Worm (Caenorhabditis elegans) whole organism, L4 larva: ENCODE measurements around the gene sra-31.
A peak's percentile ranks its signal among the peaks of the same experiment; 100 is the strongest.
"Not testable (repeated sequence)": the region's sequence is repeated elsewhere in the genome, so short reads cannot be mapped to it uniquely, and the experiment has no call there.

Source experiments
- D1046.2 ChIP-seq: fragments of 200-800 bp; sonication (Bioruptor generic); IDR thresholded peaks from 2 replicates; pipeline ENCODE4 v1.3.6; 2022; ENCODE audit warnings: missing genetic modification characterization, missing compliant biosample characterization
- F26F4.8 ChIP-seq: fragments of 200-800 bp; sonication (Bioruptor generic); conservative IDR thresholded peaks from 2 replicates; pipeline ENCODE4 v1.3.6; 2022; ENCODE audit warnings: missing genetic modification characterization, missing compliant biosample characterization
- T20F7.1 ChIP-seq: fragments of 200-800 bp; sonication (Bioruptor generic); optimal IDR thresholded peaks from 2 replicates; lab custom pipeline; 2018; ENCODE audit warnings: mild to moderate bottlenecking, missing genetic modification characterization, missing compliant biosample characterization
- Y105C5A.15 ChIP-seq: fragments of 200-800 bp; sonication (Bioruptor generic); IDR thresholded peaks from 2 replicates; pipeline ENCODE4 v1.3.6; 2022; ENCODE audit warnings: missing genetic modification characterization, missing compliant biosample characterization
- ZK337.2 ChIP-seq: fragments of 200-800 bp; sonication (Bioruptor generic); IDR thresholded peaks from 2 replicates; pipeline ENCODE4 v1.3.6; 2022; ENCODE audit warnings: missing genetic modification reagents, missing genetic modification characterization, missing compliant biosample characterization
- ZK546.5 ChIP-seq, 2 experiments: sonication (generic microtip); optimal IDR thresholded peaks; 2 replicates each; lab custom pipeline; 2017; ENCODE audit warnings: missing biosample characterization in 2 of 2, missing genetic modification characterization in 2 of 2
- aha-1 ChIP-seq: fragments of 150-350 bp; peaks from one replicate; lab custom pipeline; 2014; ENCODE audit warnings: missing biosample characterization, missing genetic modification characterization
- aly-2 ChIP-seq: sonication (generic microtip); optimal IDR thresholded peaks from 2 replicates; lab custom pipeline; 2018; ENCODE audit warnings: missing biosample characterization, missing genetic modification characterization
- ama-1 ChIP-seq: fragments of 150-350 bp; optimal IDR thresholded peaks from 2 replicates; lab custom pipeline; 2014; ENCODE audit warnings: inconsistent platforms, mixed read lengths
- ceh-32 ChIP-seq: sonication (generic microtip); optimal IDR thresholded peaks from 2 replicates; lab custom pipeline; 2016; ENCODE audit warnings: mild to moderate bottlenecking, missing genetic modification characterization, missing compliant biosample characterization; ENCODE audit not compliant: poor library complexity
- ceh-44 ChIP-seq: fragments of 200-800 bp; sonication (Bioruptor generic); IDR thresholded peaks from 2 replicates; pipeline ENCODE4 v1.3.6; 2022; ENCODE audit warnings: missing genetic modification reagents, missing genetic modification characterization, missing compliant biosample characterization
- ceh-82 ChIP-seq: sonication (generic microtip); optimal IDR thresholded peaks from 2 replicates; lab custom pipeline; 2017; ENCODE audit warnings: missing biosample characterization, missing genetic modification characterization
- ctbp-1 ChIP-seq: fragments of 200-800 bp; sonication (Bioruptor generic); IDR thresholded peaks from 2 replicates; pipeline ENCODE4 v1.3.6; 2022; ENCODE audit warnings: missing genetic modification reagents, missing genetic modification characterization, missing compliant biosample characterization
- daf-12 ChIP-seq: fragments of 150-350 bp; optimal IDR thresholded peaks from 2 replicates; lab custom pipeline; 2014; ENCODE audit warnings: missing biosample characterization, missing genetic modification reagents, missing genetic modification characterization
- daf-16 ChIP-seq, 3 experiments: sonication (generic microtip); optimal IDR thresholded peaks; 2 replicates each; lab custom pipeline; 2016 to 2017; ENCODE audit warnings: missing genetic modification characterization in 3 of 3, missing genetic modification reagents in 3 of 3, mild to moderate bottlenecking in 2 of 3, missing compliant biosample characterization in 2 of 3, missing biosample characterization in 1 of 3, moderate library complexity in 1 of 3
- dmd-6 ChIP-seq: fragments of 200-800 bp; sonication (Bioruptor generic); IDR thresholded peaks from 2 replicates; pipeline ENCODE4 v1.3.6; 2022; ENCODE audit warnings: missing genetic modification reagents, missing genetic modification characterization, missing compliant biosample characterization
- dmd-8 ChIP-seq: fragments of 200-800 bp; sonication (Bioruptor generic); IDR thresholded peaks from 2 replicates; pipeline ENCODE4 v1.3.6; 2022; ENCODE audit warnings: missing genetic modification characterization, missing compliant biosample characterization
- dmd-9 ChIP-seq: fragments of 200-800 bp; sonication (Bioruptor generic); IDR thresholded peaks from 2 replicates; pipeline ENCODE4 v1.3.6; 2022; ENCODE audit warnings: missing genetic modification reagents, missing genetic modification characterization, missing compliant biosample characterization
- dve-1 ChIP-seq: sonication (generic microtip); optimal IDR thresholded peaks from 2 replicates; lab custom pipeline; 2017; ENCODE audit warnings: antibody characterized with exemption, mild to moderate bottlenecking, missing genetic modification characterization, missing compliant biosample characterization; ENCODE audit not compliant: insufficient read depth
- fkh-10 ChIP-seq: fragments of 150-350 bp; optimal IDR thresholded peaks from 2 replicates; lab custom pipeline; 2014; ENCODE audit warnings: missing biosample characterization, missing genetic modification reagents, missing genetic modification characterization
- hif-1 ChIP-seq, 2 experiments: sonication (generic microtip); optimal IDR thresholded peaks; 2 replicates each; lab custom pipeline; 2016 to 2017; ENCODE audit warnings: missing compliant biosample characterization in 2 of 2, missing genetic modification characterization in 2 of 2, missing genetic modification reagents in 2 of 2, missing genotype in 2 of 2, mild to moderate bottlenecking in 1 of 2
- hmg-1.1 ChIP-seq: fragments of 200-800 bp; sonication (Bioruptor generic); IDR thresholded peaks from 2 replicates; pipeline ENCODE4 v1.3.6; 2022; ENCODE audit warnings: missing genetic modification reagents, missing genetic modification characterization, missing compliant biosample characterization
- lim-7 ChIP-seq: fragments of 200-800 bp; sonication (Bioruptor generic); IDR thresholded peaks from 2 replicates; pipeline ENCODE4 v1.3.6; 2022; ENCODE audit warnings: missing genetic modification characterization, missing compliant biosample characterization
- lin-1 ChIP-seq: fragments of 200-800 bp; sonication (Bioruptor generic); IDR thresholded peaks from 2 replicates; pipeline ENCODE4 v1.3.6; 2022; ENCODE audit warnings: missing genetic modification reagents, missing genetic modification characterization, missing compliant biosample characterization
- lin-38 ChIP-seq: fragments of 200-800 bp; sonication (Bioruptor generic); IDR thresholded peaks from 2 replicates; pipeline ENCODE4 v1.3.6; 2022; ENCODE audit warnings: missing genetic modification reagents, missing genetic modification characterization, missing compliant biosample characterization
- mdl-1 ChIP-seq, 2 experiments: fragments of 150-350 bp in 1 of 2; sonication (generic microtip) in 1 of 2; optimal IDR thresholded peaks; 2 replicates each; lab custom pipeline; 2014 to 2017; ENCODE audit warnings: missing biosample characterization in 2 of 2, missing genetic modification characterization in 2 of 2
- nhr-102 ChIP-seq: sonication (generic microtip); optimal IDR thresholded peaks from 2 replicates; lab custom pipeline; 2016; ENCODE audit warnings: mild to moderate bottlenecking, missing genetic modification characterization, moderate library complexity, missing compliant biosample characterization
- nhr-25 ChIP-seq: sonication (generic microtip); optimal IDR thresholded peaks from 2 replicates; lab custom pipeline; 2017; ENCODE audit warnings: missing genetic modification characterization, mild to moderate bottlenecking, missing compliant biosample characterization, antibody characterized with exemption, moderate library complexity, borderline replicate concordance; ENCODE audit not compliant: insufficient read depth
- nhr-28 ChIP-seq: fragments of 150-350 bp; optimal IDR thresholded peaks from 2 replicates; lab custom pipeline; 2014; ENCODE audit warnings: missing biosample characterization, missing genetic modification characterization
- nhr-48 ChIP-seq: sonication (generic microtip); optimal IDR thresholded peaks from 2 replicates; lab custom pipeline; 2016; ENCODE audit warnings: mild to moderate bottlenecking, missing genetic modification characterization, missing compliant biosample characterization
- nhr-76 ChIP-seq: fragments of 150-350 bp; optimal IDR thresholded peaks from 2 replicates; lab custom pipeline; 2014; ENCODE audit warnings: missing biosample characterization, missing genetic modification characterization
- php-3 ChIP-seq: fragments of 200-800 bp; sonication (Bioruptor generic); IDR thresholded peaks from 2 replicates; pipeline ENCODE4 v1.3.6; 2022; ENCODE audit warnings: missing genetic modification reagents, missing genetic modification characterization, missing compliant biosample characterization
- pqm-1 ChIP-seq: sonication (generic microtip); optimal IDR thresholded peaks from 2 replicates; lab custom pipeline; 2017; ENCODE audit warnings: missing biosample characterization, missing genetic modification characterization
- rbr-2 ChIP-seq: sonication (generic microtip); optimal IDR thresholded peaks from 2 replicates; lab custom pipeline; 2016; ENCODE audit warnings: missing genotype, missing genetic modification characterization, missing compliant biosample characterization
- saeg-2 ChIP-seq: fragments of 200-800 bp; sonication (Bioruptor generic); IDR thresholded peaks from 2 replicates; pipeline ENCODE4 v1.3.6; 2022; ENCODE audit warnings: missing genetic modification reagents, missing genetic modification characterization, missing compliant biosample characterization
- spr-3 ChIP-seq: fragments of 200-800 bp; sonication (Bioruptor generic); optimal IDR thresholded peaks from 2 replicates; lab custom pipeline; 2018; ENCODE audit warnings: mild to moderate bottlenecking, missing genetic modification characterization, missing compliant biosample characterization
- unc-130 ChIP-seq: sonication (generic microtip); optimal IDR thresholded peaks from 2 replicates; lab custom pipeline; 2016; ENCODE audit warnings: missing genetic modification reagents, missing genetic modification characterization, missing compliant biosample characterization
- unc-62 ChIP-seq, 3 experiments: fragments of 150-350 bp in 1 of 3; sonication (generic microtip); optimal IDR thresholded peaks in 2 of 3; peaks in 1 of 3; 1 replicate in 1 of 3; 2 replicates in 2 of 3; lab custom pipeline; 2014 to 2017; ENCODE audit warnings: missing biosample characterization in 3 of 3, missing genetic modification characterization in 3 of 3, missing genetic modification reagents in 3 of 3, missing genotype in 1 of 3
- vab-7 ChIP-seq: fragments of 200-800 bp; sonication (Bioruptor generic); IDR thresholded peaks from 2 replicates; pipeline ENCODE4 v1.3.6; 2022; ENCODE audit warnings: missing genetic modification reagents, missing genetic modification characterization, missing compliant biosample characterization
- zfp-2 ChIP-seq: sonication (generic microtip); optimal IDR thresholded peaks from 2 replicates; lab custom pipeline; 2016; ENCODE audit warnings: mild to moderate bottlenecking, missing genetic modification characterization, missing compliant biosample characterization
- ztf-7 ChIP-seq: fragments of 150-350 bp; optimal IDR thresholded peaks from 2 replicates; lab custom pipeline; 2014; ENCODE audit warnings: missing biosample characterization, missing genetic modification characterization

Gene sra-31

DNA sequence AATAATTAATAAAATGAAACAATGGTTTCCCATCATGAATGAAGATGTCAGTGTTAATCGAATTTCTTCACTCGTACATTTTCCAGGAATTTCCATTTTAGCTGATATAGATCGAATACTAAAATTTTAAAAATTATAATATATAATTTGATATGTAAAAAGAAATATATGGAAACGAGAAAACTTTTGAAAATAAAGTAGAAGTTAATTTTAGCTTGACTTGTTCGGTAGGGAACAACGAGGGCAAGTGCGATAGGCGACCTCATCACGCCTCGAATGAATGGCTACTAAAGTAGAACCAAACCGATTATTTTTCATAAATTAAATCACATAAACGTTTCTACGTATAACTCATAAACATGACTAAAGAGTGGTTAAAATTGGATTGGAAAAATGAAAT lies at the start of gene sra-31:
TSS of gene sra-31 (minus strand) at position 101 of the 400 bp plus-strand sequence.
- TF ChIP-seq aha-1 (tag; lab: Kevin White, UChicago) (no peak), ceh-32 (tag; lab: Kevin White, UChicago) (no peak), T20F7.1 (no peak), ctbp-1 (GFP tag; lab: Robert Waterston, UW) (no peak)

DNA sequence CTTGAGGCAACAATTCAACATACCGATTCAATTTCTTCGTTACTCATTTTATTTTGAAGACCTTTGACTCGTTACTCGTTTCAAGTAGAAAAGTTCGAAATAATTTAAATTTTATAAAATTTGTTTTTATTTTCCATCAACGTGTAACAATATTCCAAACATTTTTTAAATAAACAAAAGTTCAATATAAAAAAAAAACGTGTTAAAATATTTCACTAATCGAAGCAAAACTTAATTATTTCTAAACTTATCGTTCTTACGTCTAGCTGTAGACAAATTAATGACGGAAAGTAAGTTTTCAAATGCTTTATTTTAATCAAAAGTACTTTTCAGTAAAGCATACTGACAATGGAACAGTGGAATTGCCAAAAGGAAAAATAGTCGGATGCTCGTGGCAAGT lies 48.9 kb upstream of the sra-31 start, which contains the start of the genes F54H5.5 and F54H5.2:
TSS of gene F54H5.5 (minus strand) at position 101 of the 400 bp plus-strand sequence.
TSS of gene F54H5.2 (plus strand) at position 303 of the 400 bp plus-strand sequence.
- not testable (repeated sequence) for TF ChIP-seq nhr-28; unc-130 (GFP tag; lab: Kevin White, UChicago); ceh-44 (GFP tag; lab: Robert Waterston, UW)

DNA sequence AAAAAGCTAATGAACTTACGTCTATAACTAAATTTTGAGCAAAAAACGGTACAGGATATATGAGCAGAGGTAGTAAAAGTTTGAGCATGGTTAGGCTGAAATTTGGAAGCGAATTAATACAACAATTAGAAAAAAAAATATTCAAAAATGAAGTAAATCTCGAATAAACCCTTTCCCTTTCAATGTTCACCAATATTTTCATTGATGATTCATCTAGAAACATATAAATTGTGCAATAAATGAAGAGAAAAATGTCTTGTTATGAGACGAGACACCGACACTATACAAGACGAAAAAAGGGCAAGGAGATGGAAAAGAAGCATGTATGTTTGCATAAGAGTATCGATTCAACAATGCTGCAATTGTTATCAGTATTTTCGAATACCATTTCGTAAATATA lies 47.0 kb upstream of the sra-31 start, which contains the start of gene F54H5.14:
TSS of gene F54H5.14 (minus strand) at position 101 of the 400 bp plus-strand sequence.
- peak; percentile 48 for TF ChIP-seq dve-1 (tag; lab: Kevin White, UChicago)
- no peak for TF ChIP-seq spr-3 (GFP tag; lab: Kevin White, UChicago)
- TF ChIP-seq lin-1 (GFP tag; lab: Robert Waterston, UW): no peak
- TF ChIP-seq aly-2: no peak
- peak; percentile 25 for TF ChIP-seq pqm-1 (tag; lab: Kevin White, UChicago)
- TF ChIP-seq daf-16 (GFP tag; optimal IDR thresholded peaks at IDR 0.05; lab: Kevin White, UChicago): no peak
- peak; percentile 9 for TF ChIP-seq daf-16 (tag; optimal IDR thresholded peaks at IDR 0.05; lab: Kevin White, UChicago)
- no peak for TF ChIP-seq vab-7
- no peak for TF ChIP-seq ama-1

DNA sequence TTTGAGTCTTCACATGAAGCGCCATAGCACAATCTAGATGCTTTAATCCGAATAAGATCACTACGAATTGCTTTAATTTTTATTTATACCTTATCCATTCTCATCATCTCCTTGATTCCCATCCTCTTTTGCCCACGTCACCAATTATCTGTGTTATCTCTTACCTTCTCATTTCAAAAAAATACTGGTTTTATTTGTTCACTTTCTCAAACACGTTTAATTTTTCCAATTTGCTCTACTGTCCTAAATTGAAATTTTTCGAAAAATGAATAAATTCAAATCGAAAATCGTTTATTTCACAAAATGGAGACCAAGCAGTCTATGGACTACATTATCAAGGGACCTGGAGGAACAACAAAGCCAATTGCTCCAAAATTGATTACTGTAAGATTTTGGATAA lies 43.6 kb upstream of the sra-31 start, which contains the start of gene F54H5.3:
TSS of gene F54H5.3 (plus strand) at position 301 of the 400 bp plus-strand sequence.
- no peak for TF ChIP-seq hif-1 (tag; optimal IDR thresholded peaks at IDR 0.05; lab: Kevin White, UChicago)
- TF ChIP-seq D1046.2 (GFP tag; lab: Robert Waterston, UW): no peak
- no peak for TF ChIP-seq zfp-2
- TF ChIP-seq F26F4.8 (GFP tag; lab: Robert Waterston, UW): no peak
- TF ChIP-seq unc-130 (GFP tag; lab: Kevin White, UChicago): no peak
- no peak for TF ChIP-seq spr-3 (GFP tag; lab: Kevin White, UChicago)
- no peak for TF ChIP-seq ZK337.2
- no peak for TF ChIP-seq dmd-8

DNA sequence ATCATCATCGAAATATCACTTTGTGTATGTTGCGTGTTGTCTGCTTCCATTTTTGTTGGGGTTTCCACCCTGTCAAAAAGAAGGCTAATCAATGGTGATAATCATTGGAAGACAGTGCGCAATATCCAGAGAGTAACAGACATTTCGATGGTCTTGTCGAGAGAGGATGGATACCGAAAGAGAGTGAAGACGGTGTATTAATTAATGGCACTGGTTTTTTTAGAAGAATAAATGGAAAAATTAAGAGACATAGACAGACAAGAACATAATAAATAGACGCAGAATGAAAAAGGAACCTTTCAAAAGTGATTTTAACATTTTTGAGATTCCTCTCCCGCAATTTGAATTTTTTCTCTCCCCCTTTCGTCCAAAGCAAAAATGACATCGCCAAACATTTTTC lies 40.7 kb upstream of the sra-31 start:
- TF ChIP-seq ZK337.2: no peak
- TF ChIP-seq dmd-9: no peak
- TF ChIP-seq fkh-10: no peak
- TF ChIP-seq hif-1 (tag; optimal IDR thresholded peaks at IDR 0.05; lab: Kevin White, UChicago): no peak
- no peak for TF ChIP-seq zfp-2
- TF ChIP-seq ZK546.5 (tag; optimal IDR thresholded peaks at IDR 0.05; lab: Kevin White, UChicago): no peak
- no peak for TF ChIP-seq ceh-32 (tag; lab: Kevin White, UChicago)
- TF ChIP-seq nhr-25 (tag; lab: Kevin White, UChicago): no peak
- no peak for TF ChIP-seq ztf-7 (tag; lab: Kevin White, UChicago)
- peak in 1 of 2 experiments; percentile 18 for TF ChIP-seq mdl-1 (tag; optimal IDR thresholded peaks at IDR 0.05; lab: Kevin White, UChicago)
- TF ChIP-seq nhr-28: peak; percentile 37
- TF ChIP-seq nhr-76: no peak
- TF ChIP-seq ceh-82 (tag; lab: Kevin White, UChicago): no peak
- no peak for TF ChIP-seq rbr-2 (tag; lab: Kevin White, UChicago)
- no peak for TF ChIP-seq daf-12 (tag; lab: Kevin White, UChicago)
- peak in 1 of 2 experiments; percentile 39 for TF ChIP-seq unc-62 (GFP tag; optimal IDR thresholded peaks at IDR 0.05 in 1 of 2; lab: Kevin White, UChicago)
- no peak for TF ChIP-seq unc-62 (tag; optimal IDR thresholded peaks at IDR 0.05; lab: Kevin White, UChicago)
- no peak for TF ChIP-seq nhr-48 (tag; lab: Kevin White, UChicago)
- TF ChIP-seq lin-38 (GFP tag; lab: Robert Waterston, UW): no peak
- TF ChIP-seq ama-1: no peak
- no peak for TF ChIP-seq ceh-44 (GFP tag; lab: Robert Waterston, UW)
- no peak for TF ChIP-seq hmg-1.1 (GFP tag; lab: Robert Waterston, UW)
- no peak for TF ChIP-seq php-3 (GFP tag; lab: Robert Waterston, UW)
- TF ChIP-seq Y105C5A.15: no peak
- TF ChIP-seq dmd-6 (GFP tag; lab: Robert Waterston, UW): no peak
- no peak for TF ChIP-seq lim-7 (GFP tag; lab: Robert Waterston, UW)
- no peak for TF ChIP-seq aly-2
- TF ChIP-seq nhr-102 (tag; lab: Kevin White, UChicago): no peak
- TF ChIP-seq saeg-2: no peak
- TF ChIP-seq spr-3 (GFP tag; lab: Kevin White, UChicago): no peak
